Fruit fly (Drosophila melanogaster) whole organism, adult: ENCODE measurements around the gene Lam.

Source experiments
- CG11617 ChIP-seq: fragments of 200-800 bp; sonication (Bioruptor generic); optimal IDR thresholded peaks from 2 replicates; lab custom pipeline; 2017; ENCODE audit warnings: mild to moderate bottlenecking, missing biosample characterization, missing genetic modification reagents, missing genetic modification characterization
- CG14711 ChIP-seq: fragments of 200-800 bp; sonication (Bioruptor generic); optimal IDR thresholded peaks from 2 replicates; lab custom pipeline; 2018; ENCODE audit warnings: missing biosample characterization, mild to moderate bottlenecking, missing genetic modification characterization, moderate library complexity
- CG1620 ChIP-seq: fragments of 200-800 bp; sonication (Bioruptor generic); optimal IDR thresholded peaks from 2 replicates; lab custom pipeline; 2016; ENCODE audit warnings: missing biosample characterization, missing genetic modification characterization
- CG33017 ChIP-seq: fragments of 200-800 bp; sonication (Bioruptor generic); optimal IDR thresholded peaks from 2 replicates; lab custom pipeline; 2018; ENCODE audit warnings: missing biosample characterization, mild to moderate bottlenecking, missing genetic modification characterization, moderate library complexity
- CG5204 ChIP-seq: fragments of 200-800 bp; sonication (Bioruptor generic); optimal IDR thresholded peaks from 2 replicates; lab custom pipeline; 2016; ENCODE audit warnings: missing biosample characterization, missing genetic modification characterization
- CG7101 ChIP-seq: fragments of 200-800 bp; sonication (Bioruptor generic); optimal IDR thresholded peaks from 2 replicates; lab custom pipeline; 2018; ENCODE audit warnings: missing biosample characterization, mild to moderate bottlenecking, missing genetic modification characterization, moderate library complexity
- Crg-1 ChIP-seq: fragments of 200-800 bp; sonication (Bioruptor generic); optimal IDR thresholded peaks from 2 replicates; lab custom pipeline; 2016; ENCODE audit warnings: missing biosample characterization, missing genetic modification characterization
- Mnt ChIP-seq: fragments of 200-800 bp; sonication (Bioruptor generic); optimal IDR thresholded peaks from 2 replicates; lab custom pipeline; 2016; ENCODE audit warnings: missing biosample characterization, mild to moderate bottlenecking, missing genetic modification characterization
- bab1 ChIP-seq: fragments of 200-800 bp; sonication (Bioruptor generic); optimal IDR thresholded peaks from 3 replicates; lab custom pipeline; 2019; ENCODE audit warnings: missing biosample characterization, mild to moderate bottlenecking, missing genetic modification characterization, moderate library complexity
- cnc ChIP-seq, 2 experiments: fragments of >200 bp; optimal IDR thresholded peaks; 2 replicates each; lab custom pipeline; 2017
- kay ChIP-seq: fragments of 200-800 bp; sonication (Bioruptor generic); peaks from one replicate; lab custom pipeline; 2016; ENCODE audit warnings: missing biosample characterization, missing genetic modification characterization, borderline replicate concordance
- ovo ChIP-seq: fragments of 200-800 bp; sonication (Bioruptor generic); optimal IDR thresholded peaks from 2 replicates; lab custom pipeline; 2016; ENCODE audit warnings: missing biosample characterization, missing genetic modification characterization
- pad ChIP-seq: fragments of 200-800 bp; sonication (Bioruptor generic); optimal IDR thresholded peaks from 3 replicates; lab custom pipeline; 2017; ENCODE audit warnings: missing biosample characterization, missing genetic modification characterization, mild to moderate bottlenecking, moderate library complexity, missing genetic modification reagents
- toe ChIP-seq: fragments of 200-800 bp; sonication (Bioruptor generic); optimal IDR thresholded peaks from 2 replicates; lab custom pipeline; 2016; ENCODE audit warnings: missing biosample characterization, missing genetic modification characterization

DNA sequence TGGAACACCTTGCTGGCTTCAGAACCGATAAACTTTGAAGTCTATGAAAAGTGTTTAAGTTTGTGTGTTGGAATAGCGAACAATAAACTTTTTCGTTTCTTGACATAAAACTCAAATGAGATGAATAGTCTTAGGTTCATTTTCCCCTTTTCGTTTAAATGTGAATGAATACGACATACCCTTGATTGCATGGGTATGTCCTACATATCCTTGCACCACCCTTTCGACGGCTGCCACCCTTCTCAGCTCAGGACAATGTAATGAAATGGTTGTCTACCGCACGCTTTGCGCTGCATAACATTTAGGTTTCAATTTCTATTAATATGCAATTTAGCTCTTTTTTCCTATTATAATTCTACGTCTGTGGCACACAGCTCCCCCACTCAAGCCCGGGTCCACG lies 38.7 kb downstream of the Lam start, which contains the start of gene CG14011:
- no peak for TF ChIP-seq kay (GFP tag; lab: Kevin White, UChicago)
- no peak for TF ChIP-seq CG5204 (GFP tag; lab: Kevin White, UChicago)
- no peak for TF ChIP-seq Crg-1
- no peak for TF ChIP-seq toe (GFP tag; lab: Kevin White, UChicago)
- no peak for TF ChIP-seq ovo
- no peak for TF ChIP-seq Mnt
- TF ChIP-seq cnc (optimal IDR thresholded peaks at IDR 0.05; lab: Kevin White, UChicago) = no peak
- no peak for TF ChIP-seq CG7101 (tag; lab: Kevin White, UChicago)
- no peak for TF ChIP-seq CG11617 (GFP tag; lab: Kevin White, UChicago)
- no peak for TF ChIP-seq CG33017 (tag; lab: Kevin White, UChicago)
- TF ChIP-seq bab1 (GFP tag; lab: Kevin White, UChicago) = no peak
- no peak for TF ChIP-seq CG14711 (tag; lab: Kevin White, UChicago)
- no peak for TF ChIP-seq CG1620 (GFP tag; lab: Kevin White, UChicago)
- TF ChIP-seq pad = no peak
